Worm (Caenorhabditis elegans): ENCODE data around the gene F14H8.5.
"Not testable (repeated sequence)": the region's sequence is repeated elsewhere in the genome, so short reads cannot be mapped to it uniquely, and the experiment has no call there.

ce11 chrV:15036769-15037168, 15.9 kb downstream of the F14H8.5 start, which contains the start of gene melo-3:
- TF ChIP-seq pha-4 (GFP tag; IDR thresholded peaks at IDR 0.05); pha-4 (tag; optimal IDR thresholded peaks at IDR 0.05); snpc-4 (tag; optimal IDR thresholded peaks at IDR 0.05); mxl-3 (GFP tag; optimal IDR thresholded peaks at IDR 0.05); lin-39 (tag; optimal IDR thresholded peaks at IDR 0.05); nhr-28 (tag; optimal IDR thresholded peaks at IDR 0.05); R02D3.7 (tag; optimal IDR thresholded peaks at IDR 0.05); lir-3 (tag; optimal IDR thresholded peaks at IDR 0.05); F44E2.7 (GFP tag; IDR thresholded peaks at IDR 0.05): not testable (repeated sequence)
